Worm (Caenorhabditis elegans): Measurements from ENCODE around the gene M163.7.

Gene M163.7

ce11 chrX:14444701-14445100 lies 19.9 kb upstream of the M163.7 start, which contains the start of gene F23D12.4:
Gene F23D12.4 (plus strand): TSS chrX:14445001.
- TF ChIP-seq hsf-1 (GFP tag; IDR thresholded peaks at IDR 0.05), result no peak

DNA sequence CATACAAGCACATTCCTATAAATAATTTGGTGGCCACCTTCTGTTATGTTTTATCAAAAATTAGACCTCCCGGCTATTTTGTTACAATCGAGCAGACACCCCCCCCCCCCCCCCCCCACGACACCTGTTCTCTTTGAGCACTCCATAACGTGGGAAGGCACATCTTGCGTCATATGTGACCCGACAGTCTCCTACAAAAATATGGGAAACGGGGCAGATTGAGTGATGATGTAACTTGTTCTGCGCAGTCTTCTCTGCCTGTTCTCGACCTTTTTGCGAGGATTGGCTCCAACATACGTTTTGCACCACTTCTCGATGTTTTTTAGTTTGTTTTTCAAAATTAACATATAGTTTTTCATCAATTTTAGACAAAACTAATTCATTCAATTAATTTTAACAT lies 17.1 kb upstream of the M163.7 start:
- TF ChIP-seq ets-4 (GFP tag; optimal IDR thresholded peaks at IDR 0.05) (no peak), hsf-1 (GFP tag; IDR thresholded peaks at IDR 0.05) (no peak), cebp-2 (GFP tag; IDR thresholded peaks at IDR 0.05) (no peak), efl-1 (GFP tag; optimal IDR thresholded peaks at IDR 0.05) (no peak), die-1 (tag; optimal IDR thresholded peaks at IDR 0.05) (no peak), sea-2 (GFP tag; IDR thresholded peaks at IDR 0.05) (no peak), akir-1 (GFP tag; optimal IDR thresholded peaks at IDR 0.05) (no peak), lsy-27 (tag; optimal IDR thresholded peaks at IDR 0.05; ENCODE audit: borderline replicate concordance, insufficient read depth) (no peak), tbp1 (GFP tag; optimal IDR thresholded peaks at IDR 0.05) (no peak)

ce11 chrX:14447910-14448309 lies 16.7 kb upstream of the M163.7 start, which contains the start of gene jmjd-3.2:
Gene jmjd-3.2 (plus strand): TSS chrX:14448210.
- TF ChIP-seq lag-1 (GFP tag; IDR thresholded peaks at IDR 0.05), result no peak
- no peak for TF ChIP-seq ztf-25 (GFP tag; IDR thresholded peaks at IDR 0.05)
- no peak for TF ChIP-seq B0336.3 (GFP tag; IDR thresholded peaks at IDR 0.05)
- no peak for TF ChIP-seq ekl-4 (GFP tag; IDR thresholded peaks at IDR 0.05)
- TF ChIP-seq somi-1 (GFP tag; optimal IDR thresholded peaks at IDR 0.05), result no peak
- no peak for TF ChIP-seq ztf-28 (GFP tag; IDR thresholded peaks at IDR 0.05)
- no peak for TF ChIP-seq Y53G8AR.9 (GFP tag; conservative IDR thresholded peaks at IDR 0.05)
- no peak for TF ChIP-seq rcor-1 (GFP tag; IDR thresholded peaks at IDR 0.05)

DNA sequence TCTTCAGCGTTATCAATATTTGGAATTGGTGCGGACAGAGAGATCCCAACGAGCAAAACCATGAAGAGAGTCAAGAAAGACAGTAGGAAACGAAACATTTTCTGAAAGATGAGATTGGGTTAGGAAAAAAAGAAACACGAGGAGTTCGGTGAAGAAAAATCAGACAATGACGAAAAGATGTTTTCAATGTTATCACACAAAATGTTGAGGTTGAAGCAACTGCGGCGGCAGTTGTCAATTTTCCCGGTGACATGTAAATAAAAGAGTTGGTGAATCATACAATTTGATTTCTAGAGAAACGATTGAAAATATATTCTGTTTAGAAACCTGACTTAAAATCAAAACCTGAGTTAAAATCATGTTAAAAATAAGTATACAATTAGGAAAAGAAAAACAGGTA lies 10.9 kb upstream of the M163.7 start, which contains the start of gene F23D12.7:
Gene F23D12.7, minus strand, starts transcription at position 101 of the 400 bp plus-strand sequence.
- TF ChIP-seq F52B5.7 (tag; optimal IDR thresholded peaks at IDR 0.05), result no peak

- TF ChIP-seq nhr-179 (tag; optimal IDR thresholded peaks at IDR 0.05), result no peak
- TF ChIP-seq snpc-1.1 (tag; optimal IDR thresholded peaks at IDR 0.05; ENCODE audit: insufficient read depth), result no peak
- TF ChIP-seq F33H1.4 (GFP tag; IDR thresholded peaks at IDR 0.05), result no peak
- no peak for TF ChIP-seq dpff-1 (tag; optimal IDR thresholded peaks at IDR 0.05)
- TF ChIP-seq him-1 (tag; optimal IDR thresholded peaks at IDR 0.05), result no peak
- no peak for TF ChIP-seq hrde-1 (tag; optimal IDR thresholded peaks at IDR 0.05; ENCODE audit: borderline replicate concordance)
- no peak for TF ChIP-seq egl-44 (GFP tag; IDR thresholded peaks at IDR 0.05)
- no peak for TF ChIP-seq ztf-6 (GFP tag; IDR thresholded peaks at IDR 0.05)
- no peak for TF ChIP-seq zim-3 (tag; optimal IDR thresholded peaks at IDR 0.05)
- TF ChIP-seq F57A8.1 (GFP tag; optimal IDR thresholded peaks at IDR 0.05), result no peak
- TF ChIP-seq cebp-2 (GFP tag; IDR thresholded peaks at IDR 0.05), result no peak
- TF ChIP-seq lin-26 (GFP tag; IDR thresholded peaks at IDR 0.05), result no peak
- no peak for TF ChIP-seq pbrm-1 (GFP tag; IDR thresholded peaks at IDR 0.05)
These were observed 9.2 kb upstream of the M163.7 start, which contains the start of gene Y66C5A.1 for ce11 chrX:14455419-14455818. Gene Y66C5A.1 (minus strand): TSS chrX:14455519.

- no peak for TF ChIP-seq him-1 (tag; optimal IDR thresholded peaks at IDR 0.05)
- no peak for TF ChIP-seq K11D2.4 (GFP tag; IDR thresholded peaks at IDR 0.05)
- TF ChIP-seq F33H1.4 (GFP tag; IDR thresholded peaks at IDR 0.05), result no peak
- no peak for TF ChIP-seq atf-7 (tag; optimal IDR thresholded peaks at IDR 0.05)
- no peak for TF ChIP-seq madf-3 (GFP tag; IDR thresholded peaks at IDR 0.05)
- TF ChIP-seq lsy-27 (tag; optimal IDR thresholded peaks at IDR 0.05; ENCODE audit: borderline replicate concordance, insufficient read depth), result no peak
- TF ChIP-seq snpc-1.1 (tag; optimal IDR thresholded peaks at IDR 0.05; ENCODE audit: insufficient read depth), result no peak
- no peak for TF ChIP-seq aptf-2 (GFP tag; conservative IDR thresholded peaks at IDR 0.05)
- no peak for TF ChIP-seq T07F8.4 (tag; optimal IDR thresholded peaks at IDR 0.05)
- TF ChIP-seq lin-54 (GFP tag; optimal IDR thresholded peaks at IDR 0.05), result no peak
- TF ChIP-seq mel-28 (tag; optimal IDR thresholded peaks at IDR 0.05; ENCODE audit: borderline replicate concordance), result no peak
- TF ChIP-seq repo-1 (tag; optimal IDR thresholded peaks at IDR 0.05), result no peak
- TF ChIP-seq ztf-18 (tag; optimal IDR thresholded peaks at IDR 0.05), result no peak
- no peak for TF ChIP-seq ceh-40 (GFP tag; IDR thresholded peaks at IDR 0.05)
These were observed 4.2 kb upstream of the M163.7 start, which contains the start of gene Y66C5A.2 for ce11 chrX:14460412-14460811. Gene Y66C5A.2 (plus strand): TSS chrX:14460712.
